ENCODE assay signal across 1 fruit fly cellular context in genomic region chr3L:10871534-10871933, dm6.
TF ChIP-seq lines count a peak whose summit lies in the region.

No protein-coding gene starts in this region.

TF ChIP-seq in whole organism, embryonic, 481 proteins besides CTCF, POLR2A, EP300 and RAD21 (continued from another document):
- no peak for TF ChIP-seq CG9437 (GFP tag; optimal IDR thresholded peaks at IDR 0.05; lab: Kevin White, UChicago)
